Worm (Caenorhabditis elegans) whole organism, L2 larva: ENCODE data around the gene R13H4.7.

Source experiments
- R02D3.7 ChIP-seq: fragments of 150-350 bp; optimal IDR thresholded peaks from 2 replicates; lab custom pipeline; 2014; ENCODE audit warnings: missing biosample characterization, missing genetic modification characterization
- alr-1 ChIP-seq: fragments of 150-350 bp; optimal IDR thresholded peaks from 2 replicates; lab custom pipeline; 2014; ENCODE audit warnings: missing biosample characterization, missing genetic modification characterization
- ama-1 ChIP-seq: fragments of 150-350 bp; optimal IDR thresholded peaks from 2 replicates; lab custom pipeline; 2018; ENCODE audit warnings: inconsistent platforms
- egl-27 ChIP-seq: sonication (generic microtip); optimal IDR thresholded peaks from 3 replicates; lab custom pipeline; 2017; ENCODE audit warnings: missing biosample characterization, missing genetic modification reagents, missing genetic modification characterization
- lin-13 ChIP-seq: fragments of 150-350 bp; optimal IDR thresholded peaks from 2 replicates; lab custom pipeline; 2014; ENCODE audit warnings: missing biosample characterization, missing genetic modification reagents, missing genetic modification characterization
- lsy-2 ChIP-seq, 2 experiments: fragments of 150-350 bp in 1 of 2; sonication (generic microtip) in 1 of 2; optimal IDR thresholded peaks; 2 replicates each; lab custom pipeline; 2014 to 2017; ENCODE audit warnings: missing biosample characterization in 2 of 2, missing genetic modification characterization in 2 of 2
- skn-1 ChIP-seq: sonication (generic microtip); optimal IDR thresholded peaks from 2 replicates; lab custom pipeline; 2017; ENCODE audit warnings: missing biosample characterization, missing genetic modification characterization
- sma-3 ChIP-seq: sonication (generic microtip); optimal IDR thresholded peaks from 2 replicates; lab custom pipeline; 2016; ENCODE audit warnings: missing genetic modification reagents, missing genetic modification characterization, missing compliant biosample characterization
- zag-1 ChIP-seq: fragments of 150-350 bp; optimal IDR thresholded peaks from 2 replicates; lab custom pipeline; 2014; ENCODE audit warnings: missing biosample characterization, missing genetic modification characterization

- TF ChIP-seq zag-1 (tag; lab: Kevin White, UChicago) (no peak), skn-1 (no peak), alr-1 (tag; lab: Kevin White, UChicago) (no peak), egl-27 (tag; lab: Kevin White, UChicago) (no peak), sma-3 (no peak), ama-1 (no peak), R02D3.7 (tag; lab: Kevin White, UChicago) (no peak), lsy-2 (tag; optimal IDR thresholded peaks at IDR 0.05; lab: Kevin White, UChicago) (peak in 1 of 2 experiments; percentile 22), lin-13 (GFP tag; lab: Kevin White, UChicago) (no peak)
These were observed 32.0 kb downstream of the R13H4.7 start, which contains the start of gene R13H4.2 for ce11 chrV:11836073-11836472.
